Fruit fly (Drosophila melanogaster): ENCODE measurements around the gene CG5321.

DNA sequence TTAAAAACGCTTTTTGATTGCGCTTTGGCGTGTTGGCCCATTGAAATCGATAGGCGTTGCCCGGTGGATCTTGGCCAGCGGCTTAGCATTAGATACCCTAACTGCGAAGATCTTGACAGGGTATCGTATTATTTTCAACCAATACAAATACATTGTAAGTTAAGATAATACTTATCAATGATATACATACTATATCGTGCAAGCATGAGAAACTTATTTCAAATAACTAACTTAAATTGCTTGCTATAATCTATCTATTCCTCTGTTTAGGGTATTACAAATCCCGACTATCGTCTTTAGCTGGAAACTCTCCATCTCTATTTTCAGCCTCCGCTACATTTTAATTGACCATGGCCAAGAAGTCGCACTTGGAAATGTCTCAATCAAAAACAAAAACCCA lies 44.7 kb upstream of the CG5321 start:
- TF ChIP-seq rgr (GFP tag; optimal IDR thresholded peaks at IDR 0.05), result no peak
- TF ChIP-seq psq (GFP tag; optimal IDR thresholded peaks at IDR 0.05), result no peak
- TF ChIP-seq Hr78 (GFP tag; optimal IDR thresholded peaks at IDR 0.05), result no peak
- TF ChIP-seq Hnf4 (GFP tag; optimal IDR thresholded peaks at IDR 0.05), result no peak
- no peak for TF ChIP-seq br (GFP tag; optimal IDR thresholded peaks at IDR 0.05)
- TF ChIP-seq Sp1 (GFP tag; optimal IDR thresholded peaks at IDR 0.05), result no peak
- TF ChIP-seq Rel (GFP tag; optimal IDR thresholded peaks at IDR 0.05), result no peak
- no peak for TF ChIP-seq Rel (tag; optimal IDR thresholded peaks at IDR 0.05)
- TF ChIP-seq usp (GFP tag; optimal IDR thresholded peaks at IDR 0.05), result no peak
- no peak for TF ChIP-seq ey (GFP tag; optimal IDR thresholded peaks at IDR 0.05)
- TF ChIP-seq lola (GFP tag; optimal IDR thresholded peaks at IDR 0.05), result no peak
- TF ChIP-seq Vsx2 (GFP tag; optimal IDR thresholded peaks at IDR 0.05; ENCODE audit: partially characterized antibody), result no peak
- no peak for TF ChIP-seq dl (GFP tag; optimal IDR thresholded peaks at IDR 0.05; ENCODE audit: insufficient read depth in 1 of 2, partially characterized antibody in 2 of 2)
- no peak for TF ChIP-seq h (GFP tag; optimal IDR thresholded peaks at IDR 0.05)
- no peak for TF ChIP-seq fru (GFP tag; optimal IDR thresholded peaks at IDR 0.05)
